Worm (Caenorhabditis elegans) whole organism, dauer: ENCODE measurements around the gene cpd-2.
A peak's percentile ranks its signal among the peaks of the same experiment; 100 is the strongest.
"Not testable (repeated sequence)": the region's sequence is repeated elsewhere in the genome, so short reads cannot be mapped to it uniquely, and the experiment has no call there.

Experiments used
- unc-62 ChIP-seq: sonication (generic microtip); optimal IDR thresholded peaks from 2 replicates; lab custom pipeline; 2017; ENCODE audit warnings: missing biosample characterization, missing genetic modification reagents, missing genetic modification characterization

cpd-2 gene

ce11 chrX:16049573-16049972 lies at the start of gene cpd-2:
TSS of gene cpd-2 (plus strand) at chrX:16049873.
- TF ChIP-seq unc-62 (GFP tag; lab: Kevin White, UChicago) = no peak

- TF ChIP-seq unc-62 (GFP tag; lab: Kevin White, UChicago) = no peak
These were observed 46.9 kb upstream of the cpd-2 start for ce11 chrX:16002794-16003193.

- no peak for TF ChIP-seq unc-62 (GFP tag; lab: Kevin White, UChicago)
These were observed 43.1 kb upstream of the cpd-2 start, which contains the start of gene C09G1.4 for ce11 chrX:16006529-16006928. TSS of gene C09G1.4 (minus strand) at chrX:16006629.

ce11 chrX:16016796-16017195 lies 32.9 kb upstream of the cpd-2 start, which contains the start of the genes VB0395L.1 and nhx-1:
TSS of gene VB0395L.1 (minus strand) at chrX:16016981.
TSS of gene nhx-1 (plus strand) at chrX:16017121.
- no peak for TF ChIP-seq unc-62 (GFP tag; lab: Kevin White, UChicago)

ce11 chrX:16024558-16024957 lies 25.1 kb upstream of the cpd-2 start:
- no peak for TF ChIP-seq unc-62 (GFP tag; lab: Kevin White, UChicago)

- no peak for TF ChIP-seq unc-62 (GFP tag; lab: Kevin White, UChicago)
These were observed 20.7 kb upstream of the cpd-2 start for ce11 chrX:16028980-16029379.

ce11 chrX:16030506-16030905 lies 19.2 kb upstream of the cpd-2 start, which contains the start of gene mboa-1:
TSS of gene mboa-1 (plus strand) at chrX:16030806.
- TF ChIP-seq unc-62 (GFP tag; lab: Kevin White, UChicago) = no peak

- no peak for TF ChIP-seq unc-62 (GFP tag; lab: Kevin White, UChicago)
These were observed 10.5 kb upstream of the cpd-2 start for ce11 chrX:16039173-16039572.

- no peak for TF ChIP-seq unc-62 (GFP tag; lab: Kevin White, UChicago)
These were observed 9.4 kb upstream of the cpd-2 start, which contains the start of gene B0395.3 for ce11 chrX:16040207-16040716. TSS of gene B0395.3 (minus strand) at chrX:16040257.

ce11 chrX:16041808-16042207 lies 7.9 kb upstream of the cpd-2 start:
- no peak for TF ChIP-seq unc-62 (GFP tag; lab: Kevin White, UChicago)

ce11 chrX:16042480-16042879 lies 7.2 kb upstream of the cpd-2 start:
- TF ChIP-seq unc-62 (GFP tag; lab: Kevin White, UChicago) = no peak

- TF ChIP-seq unc-62 (GFP tag; lab: Kevin White, UChicago) = no peak
These were observed 5.3 kb upstream of the cpd-2 start for ce11 chrX:16044325-16044724.

- TF ChIP-seq unc-62 (GFP tag; lab: Kevin White, UChicago) = no peak
These were observed 3.3 kb upstream of the cpd-2 start for ce11 chrX:16046379-16046778.

- TF ChIP-seq unc-62 (GFP tag; lab: Kevin White, UChicago) = no peak
These were observed 5.6 kb downstream of the cpd-2 start, which contains the start of gene T27A8.7 for ce11 chrX:16055245-16055644. TSS of gene T27A8.7 (plus strand) at chrX:16055545.

ce11 chrX:16056404-16056803 lies 6.7 kb downstream of the cpd-2 start:
- TF ChIP-seq unc-62 (GFP tag; lab: Kevin White, UChicago) = peak; percentile 45

- TF ChIP-seq unc-62 (GFP tag; lab: Kevin White, UChicago) = no peak
These were observed 9.2 kb downstream of the cpd-2 start, which contains the start of gene T27A8.2 for ce11 chrX:16058845-16059244. TSS of gene T27A8.2 (minus strand) at chrX:16058945.

- not testable (repeated sequence) for TF ChIP-seq unc-62 (GFP tag; lab: Kevin White, UChicago)
These were observed 12.7 kb downstream of the cpd-2 start, which contains the start of gene T27A8.3 for ce11 chrX:16062385-16062784. TSS of gene T27A8.3 (plus strand) at chrX:16062685.
